Worm (Caenorhabditis elegans): Measurements from ENCODE around the gene str-205.

Gene str-205

DNA sequence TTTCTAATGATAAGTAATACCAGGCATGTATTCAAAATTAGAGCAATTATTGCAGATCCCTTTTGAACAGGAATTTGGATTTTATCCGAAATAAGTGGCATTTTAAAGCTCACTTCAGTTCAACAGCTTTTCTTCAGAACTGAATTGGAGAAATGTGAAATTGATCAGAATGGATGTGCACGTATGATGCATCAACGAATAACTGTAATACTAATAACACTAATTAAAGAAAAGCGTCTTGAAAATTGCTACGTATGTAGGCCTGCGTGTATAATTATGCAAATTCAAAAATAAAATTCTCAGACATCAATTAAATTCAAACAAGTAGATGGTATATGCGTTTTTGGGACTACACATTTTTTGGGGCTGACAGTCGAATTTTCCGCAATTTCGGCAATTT is at the start of gene str-205:
str-205 (minus strand) TSS at position 101 of the 400 bp plus-strand sequence.
- TF ChIP-seq him-1 (tag; optimal IDR thresholded peaks at IDR 0.05) (no peak), W03F9.2 (tag; optimal IDR thresholded peaks at IDR 0.05) (no peak), dao-5 (tag; optimal IDR thresholded peaks at IDR 0.05) (no peak)

DNA sequence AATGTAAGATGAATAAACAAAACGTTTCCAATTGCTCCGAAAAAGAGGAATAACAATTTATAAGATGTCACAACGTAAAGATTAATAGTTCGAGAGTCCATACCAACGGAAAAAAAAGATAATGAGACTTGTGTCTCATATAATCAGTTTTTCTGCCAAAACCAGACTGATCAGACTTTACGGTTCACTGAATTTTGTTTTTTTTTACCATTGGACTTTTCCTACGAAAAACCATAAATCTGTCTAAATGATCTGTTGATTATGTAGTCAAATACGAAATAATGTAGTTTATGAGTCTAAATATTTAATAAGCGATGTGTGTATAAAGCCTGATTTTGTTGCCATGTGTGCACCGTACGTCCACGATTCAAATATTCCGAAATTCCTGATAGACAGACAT is 49.3 kb upstream of the str-205 start, which contains the start of gene srsx-11:
srsx-11 (minus strand) TSS at position 101 of the 400 bp plus-strand sequence.
- no peak for TF ChIP-seq dao-5 (tag; optimal IDR thresholded peaks at IDR 0.05)

DNA sequence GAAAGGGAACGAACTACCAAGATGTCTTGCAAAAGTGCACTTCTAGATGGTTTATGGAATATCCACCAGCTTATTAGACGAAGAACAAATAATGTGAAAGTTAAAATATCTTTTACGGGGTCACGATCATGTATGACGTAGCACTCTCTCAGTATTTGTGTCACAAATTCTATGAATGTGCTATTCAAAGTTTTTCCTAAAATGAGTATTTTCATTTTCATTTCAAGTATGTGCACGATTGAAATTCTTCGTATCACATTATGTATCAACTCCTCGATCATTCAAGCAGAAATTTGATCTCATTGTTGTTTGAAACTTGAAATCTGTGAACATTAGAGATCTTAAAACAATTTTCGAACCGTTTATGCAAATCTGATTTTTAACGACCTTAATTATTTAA is 47.8 kb upstream of the str-205 start:
- TF ChIP-seq W03F9.2 (tag; optimal IDR thresholded peaks at IDR 0.05) (no peak), dao-5 (tag; optimal IDR thresholded peaks at IDR 0.05) (no peak), him-1 (tag; optimal IDR thresholded peaks at IDR 0.05) (no peak)

DNA sequence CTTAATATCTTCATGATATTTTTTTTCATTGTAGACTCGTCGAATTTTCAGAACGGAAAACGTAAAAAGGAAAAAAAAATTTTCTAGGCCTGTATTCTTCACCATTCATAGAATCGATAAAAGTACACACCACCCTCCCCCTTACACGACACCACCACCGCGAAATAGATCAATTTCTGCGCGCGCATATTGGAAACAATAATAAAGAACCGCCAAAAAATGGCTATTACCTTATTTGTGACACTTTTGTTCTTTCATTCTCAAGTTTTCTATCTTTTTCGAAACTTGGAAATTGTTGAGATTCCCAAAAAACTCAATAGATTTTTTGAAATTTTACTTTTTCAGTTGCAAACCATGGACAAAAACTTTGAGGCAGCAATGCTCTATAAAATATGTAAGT is 45.4 kb upstream of the str-205 start, which contains the start of gene F26G5.1:
F26G5.1 (plus strand) TSS at position 339 of the 400 bp plus-strand sequence.
- no peak for TF ChIP-seq him-1 (tag; optimal IDR thresholded peaks at IDR 0.05)
- TF ChIP-seq W03F9.2 (tag; optimal IDR thresholded peaks at IDR 0.05): no peak
- no peak for TF ChIP-seq dao-5 (tag; optimal IDR thresholded peaks at IDR 0.05)

DNA sequence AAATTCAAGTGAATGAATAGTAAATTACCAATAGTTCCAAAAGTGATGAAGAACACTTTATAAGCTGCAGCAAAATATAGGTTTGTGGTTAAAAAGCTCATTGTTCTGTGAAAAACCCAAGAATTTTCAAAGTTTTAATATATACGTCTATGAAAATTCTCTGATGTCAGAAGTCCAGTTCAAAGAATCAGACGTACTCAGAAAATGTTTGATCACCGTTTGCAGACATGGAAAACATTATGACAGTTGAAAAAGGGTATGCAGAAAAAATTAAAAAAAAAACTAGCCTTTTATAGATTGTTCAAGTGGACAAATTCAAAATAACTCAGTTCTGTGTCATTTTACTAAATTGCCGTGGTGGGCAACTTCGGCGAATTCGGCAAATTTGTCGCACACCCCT is 44.9 kb upstream of the str-205 start, which contains the start of gene srsx-10:
srsx-10 (minus strand) TSS at position 101 of the 400 bp plus-strand sequence.
- TF ChIP-seq him-1 (tag; optimal IDR thresholded peaks at IDR 0.05) (no peak), W03F9.2 (tag; optimal IDR thresholded peaks at IDR 0.05) (no peak), dao-5 (tag; optimal IDR thresholded peaks at IDR 0.05) (no peak)

DNA sequence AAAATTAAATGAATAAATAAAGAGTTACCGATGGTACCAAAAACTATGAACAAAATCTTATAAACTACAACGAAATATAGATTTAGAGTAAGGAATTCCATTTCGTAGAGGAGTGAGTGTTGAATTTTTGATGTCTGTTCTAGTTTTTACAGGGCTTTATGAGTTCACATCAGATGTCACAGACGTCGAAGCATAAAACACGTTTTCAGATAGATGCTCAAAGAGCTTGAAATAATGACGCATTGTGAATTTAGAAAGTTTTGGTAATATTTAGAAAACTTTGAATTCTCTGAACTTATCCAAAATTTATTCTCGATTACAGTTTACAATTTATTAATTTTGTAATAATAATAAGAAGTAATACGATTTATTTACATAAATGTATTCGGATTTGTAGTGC is 43.2 kb upstream of the str-205 start, which contains the start of gene srsx-9:
srsx-9 (minus strand) TSS at position 101 of the 400 bp plus-strand sequence.
- TF ChIP-seq W03F9.2 (tag; optimal IDR thresholded peaks at IDR 0.05) (no peak), dao-5 (tag; optimal IDR thresholded peaks at IDR 0.05) (no peak)

DNA sequence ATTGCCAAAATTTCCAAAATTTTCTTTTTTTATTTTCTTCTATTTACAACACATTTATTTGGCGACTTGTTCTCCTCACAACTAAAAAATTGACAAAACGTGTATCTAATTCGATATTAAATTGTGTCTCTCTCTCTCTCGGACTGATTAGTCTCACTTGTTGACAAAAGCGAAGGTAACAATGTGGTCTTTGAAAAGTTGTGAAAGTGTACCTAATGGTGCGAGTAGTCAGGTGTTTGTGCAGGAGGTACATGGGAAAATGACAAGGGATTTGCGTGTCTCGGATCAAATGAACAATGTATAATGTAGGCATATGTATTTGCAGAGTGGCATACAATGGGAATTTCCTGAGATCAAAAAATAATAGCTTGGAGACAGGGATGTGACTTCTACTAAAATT is 39.8 kb upstream of the str-205 start:
- TF ChIP-seq dao-5 (tag; optimal IDR thresholded peaks at IDR 0.05): no peak
- TF ChIP-seq him-1 (tag; optimal IDR thresholded peaks at IDR 0.05): no peak
- no peak for TF ChIP-seq W03F9.2 (tag; optimal IDR thresholded peaks at IDR 0.05)

DNA sequence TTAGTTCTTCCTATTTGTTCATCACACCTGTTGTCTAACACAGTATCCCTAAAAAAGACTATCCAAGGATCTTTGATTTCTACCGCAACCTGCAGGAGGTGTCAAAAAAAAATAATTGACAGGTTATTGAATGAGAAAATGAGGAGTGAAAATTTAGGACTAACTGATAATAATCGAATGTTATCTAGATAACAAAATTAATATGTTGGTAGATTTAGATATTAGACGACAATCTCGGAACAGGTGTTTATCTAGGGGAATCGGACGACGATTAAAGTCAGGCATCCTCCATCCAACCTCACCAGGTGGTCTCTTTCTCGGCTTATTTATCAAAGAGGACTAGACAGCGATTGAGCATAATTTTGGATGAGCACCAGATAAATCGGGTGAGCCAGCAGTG is 39.0 kb upstream of the str-205 start:
- TF ChIP-seq dao-5 (tag; optimal IDR thresholded peaks at IDR 0.05) (no peak), W03F9.2 (tag; optimal IDR thresholded peaks at IDR 0.05) (no peak), him-1 (tag; optimal IDR thresholded peaks at IDR 0.05) (no peak)

DNA sequence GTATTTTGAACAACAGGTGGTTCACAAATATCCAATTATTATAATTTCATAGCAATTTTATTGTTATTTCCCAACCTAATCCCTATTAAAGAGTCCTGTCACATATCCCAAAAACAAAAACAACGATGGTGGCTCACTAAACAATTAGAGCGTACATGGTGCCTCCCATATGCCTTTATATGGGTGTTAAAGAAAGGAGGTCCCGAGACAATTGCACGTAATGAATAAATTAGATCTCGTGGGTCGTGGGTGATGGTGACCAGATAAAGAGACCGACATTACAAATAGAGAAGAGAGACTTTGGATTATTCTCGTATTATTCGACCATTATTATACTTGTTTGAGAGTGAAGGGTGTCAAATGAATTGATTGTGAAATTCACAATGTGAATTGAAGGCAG is 37.5 kb upstream of the str-205 start:
- no peak for TF ChIP-seq him-1 (tag; optimal IDR thresholded peaks at IDR 0.05)
- no peak for TF ChIP-seq W03F9.2 (tag; optimal IDR thresholded peaks at IDR 0.05)
- TF ChIP-seq dao-5 (tag; optimal IDR thresholded peaks at IDR 0.05): no peak

DNA sequence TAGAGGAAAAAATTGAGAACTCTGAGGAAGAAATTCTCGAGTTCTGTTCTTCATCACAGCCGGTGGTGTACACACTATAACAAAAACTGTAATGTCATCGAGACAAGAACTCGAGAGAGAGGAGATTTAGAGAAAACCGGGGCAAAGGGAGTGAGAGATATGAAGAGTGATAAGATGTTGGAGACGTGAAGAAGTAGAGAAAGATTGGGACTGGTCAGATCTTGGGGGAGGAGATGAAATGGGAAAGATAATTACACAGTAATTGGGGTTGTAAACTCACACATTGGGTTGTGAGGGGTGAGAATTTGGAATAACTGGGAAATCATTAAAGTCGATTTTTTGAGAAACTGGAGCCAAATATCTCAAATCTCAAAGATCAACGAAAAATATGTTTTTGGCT is 36.0 kb upstream of the str-205 start:
- TF ChIP-seq W03F9.2 (tag; optimal IDR thresholded peaks at IDR 0.05) (no peak), dao-5 (tag; optimal IDR thresholded peaks at IDR 0.05) (no peak), him-1 (tag; optimal IDR thresholded peaks at IDR 0.05) (no peak)

DNA sequence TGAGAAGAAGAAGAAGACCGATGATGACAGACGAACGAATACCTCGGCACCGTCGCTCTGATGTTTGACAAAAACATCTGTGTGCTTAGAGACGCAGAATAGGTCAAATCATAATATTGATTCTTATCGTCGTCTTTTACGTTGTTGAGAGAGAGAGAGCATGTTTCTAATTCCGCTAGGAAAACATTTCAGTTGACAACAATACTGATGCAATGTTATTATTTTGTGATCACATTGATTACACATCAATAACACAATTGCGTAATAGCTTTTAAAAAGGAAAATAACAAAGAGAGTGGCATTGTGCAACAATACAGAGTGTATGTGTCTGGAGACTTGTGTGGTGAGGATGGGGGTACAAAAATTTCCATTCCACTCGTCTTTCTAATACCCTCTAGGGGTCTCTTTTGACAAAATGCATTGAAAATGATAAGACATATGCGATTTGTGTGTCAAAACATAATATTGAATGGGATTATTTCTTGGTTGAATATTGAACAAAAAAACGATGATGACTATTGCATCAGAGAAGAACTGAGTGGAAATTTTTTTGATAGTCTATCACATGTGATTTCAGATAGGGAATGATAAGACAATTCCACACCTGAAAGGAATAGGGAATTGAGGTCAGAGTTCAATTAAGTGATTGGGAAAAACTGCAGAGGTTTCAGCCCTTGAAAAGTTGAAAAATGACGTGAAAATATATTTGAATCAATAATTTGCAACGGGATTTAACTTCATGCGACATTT is 35.1 kb upstream of the str-205 start:
- TF ChIP-seq dao-5 (tag; optimal IDR thresholded peaks at IDR 0.05): no peak
- TF ChIP-seq him-1 (tag; optimal IDR thresholded peaks at IDR 0.05): no peak
- no peak for TF ChIP-seq W03F9.2 (tag; optimal IDR thresholded peaks at IDR 0.05)

DNA sequence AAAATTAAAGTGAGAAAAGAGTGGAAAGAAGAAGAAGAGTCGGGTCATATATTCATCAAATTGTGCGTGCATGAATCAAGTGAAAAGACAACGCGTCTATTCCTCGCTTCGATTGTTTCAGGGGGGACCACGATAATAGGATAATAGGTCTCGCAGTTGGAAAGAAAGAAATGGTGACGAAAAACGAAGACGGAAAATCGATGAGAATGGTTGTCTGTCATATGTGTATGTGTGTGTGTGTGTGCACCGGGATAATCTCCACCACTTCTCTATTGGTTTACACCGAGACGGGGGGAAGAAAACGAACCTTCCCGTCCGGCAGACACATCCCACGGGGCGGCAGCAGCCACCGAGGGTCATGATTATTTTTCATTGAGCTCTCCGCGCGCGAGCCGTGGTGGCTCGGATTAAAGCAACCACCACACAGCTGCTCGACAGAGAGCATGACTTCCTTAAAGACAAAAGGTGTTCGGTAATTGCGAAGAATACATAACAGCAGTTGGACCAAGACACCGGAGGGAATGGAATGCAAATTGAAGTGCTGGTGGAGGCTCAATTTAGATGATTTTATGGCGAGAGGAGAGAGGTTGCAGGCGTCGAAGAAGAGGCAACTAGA is 34.4 kb upstream of the str-205 start:
- TF ChIP-seq him-1 (tag; optimal IDR thresholded peaks at IDR 0.05) (no peak), dao-5 (tag; optimal IDR thresholded peaks at IDR 0.05) (no peak), W03F9.2 (tag; optimal IDR thresholded peaks at IDR 0.05) (no peak)

DNA sequence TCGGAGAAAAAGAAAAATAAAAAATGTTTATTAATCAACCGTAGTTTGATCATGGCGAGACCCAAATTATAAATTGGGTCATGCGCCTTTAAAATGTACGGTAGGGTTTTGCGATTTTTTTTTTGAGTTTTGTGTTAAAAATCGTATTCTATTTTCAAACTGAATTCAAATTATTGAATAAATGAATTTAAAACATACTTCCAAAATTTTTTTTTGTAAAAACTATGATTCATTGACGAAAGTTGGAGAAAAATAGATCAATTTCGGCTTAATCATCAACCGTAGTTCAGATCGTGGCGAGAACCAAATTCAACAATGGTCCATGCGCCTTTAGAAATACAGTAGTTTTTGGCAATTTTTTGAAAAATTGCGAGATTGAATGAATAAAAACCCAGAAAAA is 33.9 kb upstream of the str-205 start:
- TF ChIP-seq him-1 (tag; optimal IDR thresholded peaks at IDR 0.05) (no peak), dao-5 (tag; optimal IDR thresholded peaks at IDR 0.05) (no peak), W03F9.2 (tag; optimal IDR thresholded peaks at IDR 0.05) (peak; percentile 39)

DNA sequence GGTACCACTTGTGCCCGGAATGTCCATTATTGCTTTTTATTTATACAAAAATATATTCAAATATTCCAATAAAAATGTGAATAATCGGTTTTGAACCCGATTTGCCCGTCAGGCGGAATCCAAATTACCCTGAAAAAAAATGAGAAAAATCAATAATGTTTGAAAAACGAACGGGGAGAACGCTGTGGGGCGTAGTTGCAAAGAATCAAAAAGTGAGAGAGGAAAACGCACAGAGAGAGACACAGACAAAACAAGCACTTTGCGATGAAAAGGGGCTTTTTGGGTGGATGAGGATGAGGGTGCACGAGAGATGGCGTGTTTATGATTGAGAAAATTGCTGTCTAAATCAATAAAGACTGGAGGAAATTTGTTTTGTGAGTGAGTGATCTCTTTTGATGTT is 33.2 kb upstream of the str-205 start, which contains the start of gene tam-1:
tam-1 (minus strand) TSS at position 135 of the 400 bp plus-strand sequence.
- TF ChIP-seq him-1 (tag; optimal IDR thresholded peaks at IDR 0.05) (no peak), dao-5 (tag; optimal IDR thresholded peaks at IDR 0.05) (no peak)
